Worm (Caenorhabditis elegans) whole organism, young adult: ENCODE results near the gene F53F8.5.

Experiments used
- C17E4.6 ChIP-seq: fragments of 200-800 bp; sonication (Bioruptor generic); IDR thresholded peaks from 2 replicates; pipeline ENCODE4 v1.3.6; 2022; ENCODE audit warnings: missing genetic modification reagents, missing genetic modification characterization, missing compliant biosample characterization
- D2030.7 ChIP-seq: fragments of 200-800 bp; sonication (Bioruptor generic); IDR thresholded peaks from 2 replicates; pipeline ENCODE4 v1.3.6; 2022; ENCODE audit warnings: missing genetic modification reagents, missing genetic modification characterization, missing compliant biosample characterization
- F10E7.11 ChIP-seq: sonication (generic microtip); optimal IDR thresholded peaks from 2 replicates; lab custom pipeline; 2017; ENCODE audit warnings: mild to moderate bottlenecking, missing genetic modification characterization, moderate library complexity, missing compliant biosample characterization
- F23B12.7 ChIP-seq: sonication (generic microtip); optimal IDR thresholded peaks from 2 replicates; lab custom pipeline; 2017; ENCODE audit warnings: missing genetic modification characterization, mild to moderate bottlenecking, missing compliant biosample characterization, antibody characterized with exemption, moderate library complexity; ENCODE audit not compliant: insufficient read depth
- F39B2.1 ChIP-seq: fragments of 200-800 bp; sonication (Bioruptor generic); IDR thresholded peaks from 2 replicates; pipeline ENCODE4 v1.3.6; 2022; ENCODE audit warnings: missing genetic modification reagents, missing genetic modification characterization, missing compliant biosample characterization
- K12H6.12 ChIP-seq: fragments of 200-800 bp; sonication (Bioruptor generic); optimal IDR thresholded peaks from 2 replicates; lab custom pipeline; 2018; ENCODE audit warnings: mild to moderate bottlenecking, missing genetic modification characterization, missing compliant biosample characterization
- T07F8.4 ChIP-seq: sonication (generic microtip); optimal IDR thresholded peaks from 2 replicates; lab custom pipeline; 2016; ENCODE audit warnings: mild to moderate bottlenecking, missing genetic modification characterization, moderate library complexity, missing compliant biosample characterization
- atf-7 ChIP-seq: sonication (generic microtip); optimal IDR thresholded peaks from 2 replicates; lab custom pipeline; 2017; ENCODE audit warnings: mild to moderate bottlenecking, missing genetic modification characterization, missing compliant biosample characterization
- attf-6 ChIP-seq: fragments of 200-800 bp; sonication (Bioruptor generic); IDR thresholded peaks from 2 replicates; pipeline ENCODE4 v1.3.6; 2022; ENCODE audit warnings: missing genetic modification reagents, missing genetic modification characterization, missing compliant biosample characterization
- cebp-1 ChIP-seq, 2 experiments: fragments of 200-800 bp in 1 of 2; sonication (Bioruptor generic) in 1 of 2; sonication (generic microtip) in 1 of 2; IDR thresholded peaks in 1 of 2; optimal IDR thresholded peaks in 1 of 2; 2 replicates each; pipeline versions ENCODE4 v1.3.6 to Lab custom; 2017 to 2022; ENCODE audit warnings: missing compliant biosample characterization in 2 of 2, missing genetic modification characterization in 2 of 2, mild to moderate bottlenecking in 1 of 2, missing genetic modification reagents in 1 of 2, moderate library complexity in 1 of 2
- cebp-2 ChIP-seq: fragments of 200-800 bp; sonication (Bioruptor generic); IDR thresholded peaks from 2 replicates; pipeline ENCODE4 v1.3.6; 2022; ENCODE audit warnings: missing genetic modification characterization, missing compliant biosample characterization
- ceh-58 ChIP-seq: fragments of 200-800 bp; sonication (Bioruptor generic); IDR thresholded peaks from 2 replicates; pipeline ENCODE4 v1.3.6; 2022; ENCODE audit warnings: missing genetic modification characterization, missing compliant biosample characterization
- egrh-3 ChIP-seq: fragments of 200-800 bp; sonication (Bioruptor generic); IDR thresholded peaks from 2 replicates; pipeline ENCODE4 v1.3.6; 2022; ENCODE audit warnings: missing genetic modification reagents, missing genetic modification characterization, missing compliant biosample characterization
- ekl-4 ChIP-seq: fragments of 200-800 bp; sonication (Bioruptor generic); IDR thresholded peaks from 2 replicates; pipeline ENCODE4 v1.3.6; 2022; ENCODE audit warnings: missing genetic modification reagents, missing genetic modification characterization, missing compliant biosample characterization
- him-1 ChIP-seq: sonication (generic microtip); optimal IDR thresholded peaks from 2 replicates; lab custom pipeline; 2016; ENCODE audit warnings: missing genotype, missing genetic modification reagents, missing genetic modification characterization, missing compliant biosample characterization
- hmg-1.2 ChIP-seq: fragments of 200-800 bp; sonication (Bioruptor generic); IDR thresholded peaks from 2 replicates; pipeline ENCODE4 v1.3.6; 2022; ENCODE audit warnings: missing genetic modification reagents, missing genetic modification characterization, missing compliant biosample characterization
- lag-1 ChIP-seq: fragments of 200-800 bp; sonication (Bioruptor generic); IDR thresholded peaks from 2 replicates; pipeline ENCODE4 v1.3.6; 2022; ENCODE audit warnings: missing genetic modification reagents, missing genetic modification characterization, missing compliant biosample characterization
- lin-26 ChIP-seq: fragments of 200-800 bp; sonication (Bioruptor generic); IDR thresholded peaks from 2 replicates; pipeline ENCODE4 v1.3.6; 2022; ENCODE audit warnings: missing genetic modification reagents, missing genetic modification characterization, missing compliant biosample characterization
- lsl-1 ChIP-seq: fragments of 200-800 bp; sonication (Bioruptor generic); optimal IDR thresholded peaks from 2 replicates; lab custom pipeline; 2018; ENCODE audit warnings: mild to moderate bottlenecking, missing genetic modification characterization, moderate library complexity, missing compliant biosample characterization
- mes-4 ChIP-seq: sonication (generic microtip); optimal IDR thresholded peaks from 2 replicates; lab custom pipeline; 2016; ENCODE audit warnings: missing genotype, missing genetic modification characterization, missing compliant biosample characterization
- nfya-1 ChIP-seq: sonication (generic microtip); optimal IDR thresholded peaks from 2 replicates; lab custom pipeline; 2017; ENCODE audit warnings: antibody characterized with exemption, missing compliant biosample characterization, missing genetic modification characterization, borderline replicate concordance; ENCODE audit not compliant: insufficient read depth
- nhr-27 ChIP-seq: fragments of 200-800 bp; sonication (Bioruptor generic); optimal IDR thresholded peaks from 2 replicates; lab custom pipeline; 2018; ENCODE audit warnings: mild to moderate bottlenecking, missing genetic modification characterization, moderate library complexity, missing compliant biosample characterization
- pbrm-1 ChIP-seq: fragments of 200-800 bp; sonication (Bioruptor generic); IDR thresholded peaks from 2 replicates; pipeline ENCODE4 v1.3.6; 2022; ENCODE audit warnings: missing genetic modification reagents, missing genetic modification characterization, missing compliant biosample characterization
- rec-8 ChIP-seq, 2 experiments: sonication (generic microtip); optimal IDR thresholded peaks; 2 replicates each; lab custom pipeline; 2016; ENCODE audit warnings: mild to moderate bottlenecking in 2 of 2, missing genetic modification characterization in 2 of 2, missing genetic modification reagents in 2 of 2, missing genotype in 2 of 2, missing biosample characterization in 1 of 2, missing compliant biosample characterization in 1 of 2, moderate library complexity in 1 of 2
- snpc-1.1 ChIP-seq: sonication (generic microtip); optimal IDR thresholded peaks from 2 replicates; lab custom pipeline; 2017; ENCODE audit warnings: missing genetic modification characterization, mild to moderate bottlenecking, missing compliant biosample characterization, antibody characterized with exemption, moderate library complexity, missing genotype, missing genetic modification reagents; ENCODE audit not compliant: insufficient read depth
- snpc-1.3 ChIP-seq: sonication (generic microtip); optimal IDR thresholded peaks from 2 replicates; lab custom pipeline; 2017; ENCODE audit warnings: missing genetic modification characterization, mild to moderate bottlenecking, missing compliant biosample characterization, antibody characterized with exemption, moderate library complexity, missing genotype, missing genetic modification reagents; ENCODE audit not compliant: insufficient read depth
- snpc-3.4 ChIP-seq: sonication (generic microtip); optimal IDR thresholded peaks from 2 replicates; lab custom pipeline; 2017; ENCODE audit warnings: missing genetic modification characterization, mild to moderate bottlenecking, missing compliant biosample characterization, antibody characterized with exemption, moderate library complexity, missing genotype, missing genetic modification reagents
- snpc-4 ChIP-seq, 5 experiments: fragments of 150-350 bp in 1 of 5; sonication (generic microtip) in 4 of 5; optimal IDR thresholded peaks; 2 replicates each; lab custom pipeline; 2014 to 2018; ENCODE audit warnings: missing genetic modification characterization in 5 of 5, missing biosample characterization in 3 of 5, antibody characterized with exemption in 2 of 5, mild to moderate bottlenecking in 2 of 5, missing compliant biosample characterization in 2 of 5, missing genotype in 2 of 5, moderate library complexity in 2 of 5, missing genetic modification reagents in 1 of 5
- somi-1 ChIP-seq: fragments of 200-800 bp; sonication (Bioruptor generic); optimal IDR thresholded peaks from 2 replicates; lab custom pipeline; 2018; ENCODE audit warnings: mild to moderate bottlenecking, missing genetic modification characterization, missing compliant biosample characterization
- tbp1 ChIP-seq: fragments of 200-800 bp; sonication (Bioruptor generic); optimal IDR thresholded peaks from 2 replicates; lab custom pipeline; 2018; ENCODE audit warnings: mild to moderate bottlenecking, missing genetic modification characterization, missing compliant biosample characterization
- xnd-1 ChIP-seq: sonication (generic microtip); optimal IDR thresholded peaks from 2 replicates; lab custom pipeline; 2016; ENCODE audit warnings: missing genotype, missing genetic modification reagents, missing genetic modification characterization, missing compliant biosample characterization
- zfh-2 ChIP-seq: fragments of 200-800 bp; sonication (Bioruptor generic); conservative IDR thresholded peaks from 2 replicates; pipeline ENCODE4 v1.3.6; 2022; ENCODE audit warnings: missing genetic modification reagents, missing genetic modification characterization, missing compliant biosample characterization
- ztf-28 ChIP-seq: fragments of 200-800 bp; sonication (Bioruptor generic); IDR thresholded peaks from 2 replicates; pipeline ENCODE4 v1.3.6; 2022; ENCODE audit warnings: missing genetic modification reagents, missing genetic modification characterization, missing compliant biosample characterization

F53F8.5 gene

DNA sequence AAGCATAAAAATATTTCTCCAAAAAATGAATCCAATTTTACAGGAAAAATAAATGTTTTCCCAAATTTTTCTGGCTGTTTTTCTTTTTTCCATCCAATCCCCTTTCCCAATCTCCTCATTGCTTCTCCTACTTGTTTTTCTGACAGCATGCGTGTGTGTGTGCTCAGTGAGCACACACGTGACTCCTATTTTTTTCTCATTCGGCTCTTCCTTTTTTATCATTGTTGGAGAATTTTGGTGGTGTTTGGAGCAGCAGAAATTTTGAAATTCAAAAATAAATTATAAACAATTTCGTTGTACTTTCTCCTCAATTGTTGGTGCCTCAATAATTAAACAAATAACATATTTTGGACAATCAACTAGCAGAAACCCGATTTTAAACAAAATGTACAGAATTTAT, 6.8 kb upstream of the F53F8.5 start:
- TF ChIP-seq xnd-1 (tag; lab: Kevin White, UChicago): no peak
- no peak for TF ChIP-seq cebp-1 (GFP tag; IDR thresholded peaks at IDR 0.05; lab: Robert Waterston, UW)
- peak; percentile 14 for TF ChIP-seq cebp-1 (tag; optimal IDR thresholded peaks at IDR 0.05; lab: Kevin White, UChicago)
- TF ChIP-seq ceh-58: no peak
- TF ChIP-seq K12H6.12 (tag; lab: Kevin White, UChicago): peak; percentile 16
- TF ChIP-seq rec-8 (tag; optimal IDR thresholded peaks at IDR 0.05; lab: Kevin White, UChicago): no peak
- no peak for TF ChIP-seq F10E7.11 (tag; lab: Kevin White, UChicago)

DNA sequence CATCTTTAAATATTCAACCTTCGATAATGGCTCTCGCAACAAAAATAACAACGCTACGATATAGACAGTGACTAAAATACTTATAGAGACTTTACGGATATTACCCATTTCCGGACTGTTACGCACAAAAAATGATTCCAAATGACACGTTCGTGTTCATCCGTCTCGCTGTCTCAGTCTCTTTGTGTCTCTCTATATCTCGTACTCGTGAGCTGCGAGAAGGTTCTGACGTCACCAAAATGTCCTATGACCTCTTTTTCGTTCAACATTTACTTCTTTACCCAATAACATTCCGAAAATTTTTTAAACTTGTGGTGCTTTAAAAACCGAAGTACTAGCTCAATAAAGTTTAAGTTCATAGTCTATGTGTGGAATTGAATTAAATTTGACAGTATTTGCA, 6.3 kb upstream of the F53F8.5 start:
- TF ChIP-seq attf-6 (GFP tag; lab: Robert Waterston, UW) (no peak), F23B12.7 (tag; lab: Kevin White, UChicago) (no peak), atf-7 (tag; lab: Kevin White, UChicago) (peak; percentile 9), cebp-2 (GFP tag; lab: Robert Waterston, UW) (no peak), pbrm-1 (GFP tag; lab: Robert Waterston, UW) (0 out of 2 replicates have a peak, but pooled peaks have one; percentile 52), somi-1 (GFP tag; lab: Kevin White, UChicago) (no peak), hmg-1.2 (peak; percentile 51; the same call in 1 of the 2 replicates)

DNA sequence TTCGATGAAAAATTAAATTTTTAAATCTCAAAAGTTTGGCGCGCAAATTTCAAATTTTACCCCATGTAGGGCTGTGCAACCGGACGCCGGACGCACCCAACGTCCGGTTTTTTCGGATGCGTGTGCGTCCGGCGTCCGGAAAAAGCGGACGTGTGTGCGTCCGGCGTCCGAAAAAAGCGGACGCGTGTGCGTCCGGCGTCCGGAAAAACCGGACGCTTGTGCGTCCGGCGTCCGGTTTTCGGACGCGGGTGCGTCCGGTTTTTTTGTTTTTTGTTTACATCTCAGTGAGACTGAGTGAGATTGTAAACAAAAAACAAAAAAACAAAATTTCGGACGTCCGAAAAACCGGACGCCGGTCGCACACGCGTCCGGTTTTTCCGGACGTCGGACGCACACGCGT, 1.3 kb upstream of the F53F8.5 start:
- TF ChIP-seq zfh-2 (GFP tag; lab: Robert Waterston, UW): 0 out of 2 replicates have a peak, but pooled peaks have one; percentile 35
- TF ChIP-seq egrh-3 (GFP tag; lab: Robert Waterston, UW): peak; percentile 60; the same call in 1 of the 2 replicates
- 0 out of 2 replicates have a peak, but pooled peaks have one; percentile 12 for TF ChIP-seq F39B2.1 (GFP tag; lab: Robert Waterston, UW)
- TF ChIP-seq, all 124 proteins: peak for 3; not testable (repeated sequence) for 121

DNA sequence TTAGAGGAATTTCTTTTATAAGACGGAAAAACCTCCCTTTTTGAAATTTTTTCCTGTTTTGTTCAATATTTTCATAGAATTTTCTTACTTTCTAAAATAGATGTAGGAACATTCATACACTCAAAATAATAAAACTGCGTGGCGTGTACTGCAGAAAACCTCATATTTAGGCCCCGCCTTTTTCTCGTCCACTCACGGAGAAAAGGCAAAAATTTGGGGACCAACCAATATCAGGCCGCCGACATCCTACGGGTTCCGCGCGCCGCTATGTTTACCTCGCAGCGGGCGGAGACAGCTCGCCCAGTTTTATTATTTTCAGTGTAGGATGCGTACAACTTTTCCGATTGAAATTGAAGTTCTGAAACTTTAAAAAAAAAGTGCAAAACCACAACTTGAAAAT, 5.0 kb downstream of the F53F8.5 start:
- peak; percentile 27 for TF ChIP-seq lsl-1 (GFP tag; lab: Kevin White, UChicago)
- TF ChIP-seq snpc-4 (GFP tag; optimal IDR thresholded peaks at IDR 0.05; lab: Kevin White, UChicago): peak; percentile 91
- TF ChIP-seq snpc-4 (tag; optimal IDR thresholded peaks at IDR 0.05; lab: Kevin White, UChicago): peak; percentile 63 to 96 (median 92)
- TF ChIP-seq snpc-1.1 (tag; lab: Kevin White, UChicago): peak; percentile 91
- 0 out of 2 replicates have a peak, but pooled peaks have one; percentile 38 for TF ChIP-seq attf-6 (GFP tag; lab: Robert Waterston, UW)
- peak; percentile 24 for TF ChIP-seq snpc-1.3 (tag; lab: Kevin White, UChicago)
- TF ChIP-seq hmg-1.2: peak; percentile 86
- TF ChIP-seq D2030.7: peak; percentile 71
- TF ChIP-seq pbrm-1 (GFP tag; lab: Robert Waterston, UW): peak; percentile 41
- TF ChIP-seq snpc-3.4 (tag; lab: Kevin White, UChicago): peak; percentile 64
- peak; percentile 55 for TF ChIP-seq tbp1
- TF ChIP-seq him-1 (tag; lab: Kevin White, UChicago): peak; percentile 68
- 0 out of 2 replicates have a peak, but pooled peaks have one; percentile 10 for TF ChIP-seq ekl-4 (GFP tag; lab: Robert Waterston, UW)

DNA sequence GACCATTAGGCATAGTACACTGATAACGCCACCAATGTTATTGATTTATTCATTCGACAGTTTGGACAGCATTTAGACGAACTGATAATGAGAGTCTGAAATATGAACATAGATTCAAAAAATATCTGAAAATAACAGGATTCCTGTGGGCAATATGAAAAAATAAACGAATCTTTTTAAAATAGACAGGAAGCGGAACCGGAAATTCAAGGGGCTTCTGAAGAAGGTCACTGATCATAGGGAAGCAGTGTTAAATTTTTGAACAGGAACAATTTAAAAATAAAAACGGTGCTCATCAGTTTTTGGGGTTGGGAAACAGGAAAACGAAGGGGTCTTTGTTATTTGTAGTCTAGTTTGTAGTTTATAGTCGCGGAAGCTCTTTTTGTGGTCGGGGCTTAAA, 5.6 kb downstream of the F53F8.5 start, which contains the start of gene F53F8.7:
Gene F53F8.7, minus strand, starts transcription at position 101 of the 400 bp plus-strand sequence.
- TF ChIP-seq D2030.7 (no peak), F10E7.11 (tag; lab: Kevin White, UChicago) (no peak), nhr-27 (no peak), T07F8.4 (tag; lab: Kevin White, UChicago) (no peak), mes-4 (tag; lab: Kevin White, UChicago) (no peak), nfya-1 (tag; lab: Kevin White, UChicago) (no peak), C17E4.6 (GFP tag; lab: Robert Waterston, UW) (no peak), lin-26 (GFP tag; lab: Robert Waterston, UW) (no peak), ztf-28 (GFP tag; lab: Robert Waterston, UW) (no peak), lag-1 (GFP tag; lab: Robert Waterston, UW) (no peak)
